Worm (Caenorhabditis elegans) whole organism, young adult: ENCODE results near the gene Y7A5A.10.

Experiments
- B0261.1 ChIP-seq: sonication (generic microtip); optimal IDR thresholded peaks from 2 replicates; lab custom pipeline; 2016; ENCODE audit warnings: mild to moderate bottlenecking, missing genetic modification characterization, moderate library complexity, missing compliant biosample characterization
- C06A6.2 ChIP-seq: fragments of 200-800 bp; sonication (Bioruptor generic); conservative IDR thresholded peaks from 2 replicates; pipeline ENCODE4 v1.3.6; 2022; ENCODE audit warnings: missing genetic modification characterization, missing compliant biosample characterization
- C17E4.6 ChIP-seq: fragments of 200-800 bp; sonication (Bioruptor generic); IDR thresholded peaks from 2 replicates; pipeline ENCODE4 v1.3.6; 2022; ENCODE audit warnings: missing genetic modification reagents, missing genetic modification characterization, missing compliant biosample characterization
- D2030.7 ChIP-seq: fragments of 200-800 bp; sonication (Bioruptor generic); IDR thresholded peaks from 2 replicates; pipeline ENCODE4 v1.3.6; 2022; ENCODE audit warnings: missing genetic modification reagents, missing genetic modification characterization, missing compliant biosample characterization
- F37B4.10 ChIP-seq: fragments of 200-800 bp; sonication (Bioruptor generic); IDR thresholded peaks from 2 replicates; pipeline ENCODE4 v1.3.6; 2022; ENCODE audit warnings: missing genetic modification characterization, missing compliant biosample characterization
- F49E8.2 ChIP-seq: sonication (generic microtip); optimal IDR thresholded peaks from 3 replicates; lab custom pipeline; 2017; ENCODE audit warnings: missing genetic modification characterization, mild to moderate bottlenecking, missing compliant biosample characterization, antibody characterized with exemption, moderate library complexity; ENCODE audit not compliant: insufficient read depth
- F57C9.4 ChIP-seq: sonication (generic microtip); optimal IDR thresholded peaks from 2 replicates; lab custom pipeline; 2017; ENCODE audit warnings: mild to moderate bottlenecking, missing genetic modification characterization, missing compliant biosample characterization
- K11D2.4 ChIP-seq: fragments of 200-800 bp; sonication (Bioruptor generic); IDR thresholded peaks from 2 replicates; pipeline ENCODE4 v1.3.6; 2022; ENCODE audit warnings: missing genetic modification reagents, missing genetic modification characterization, missing compliant biosample characterization
- Y95B8A.8 ChIP-seq: fragments of 200-800 bp; sonication (Bioruptor generic); IDR thresholded peaks from 2 replicates; pipeline ENCODE4 v1.3.6; 2022; ENCODE audit warnings: missing genetic modification reagents, missing genetic modification characterization, missing compliant biosample characterization
- akir-1 ChIP-seq: fragments of 200-800 bp; sonication (Bioruptor generic); optimal IDR thresholded peaks from 2 replicates; lab custom pipeline; 2018; ENCODE audit warnings: mild to moderate bottlenecking, missing genetic modification characterization, moderate library complexity, missing compliant biosample characterization
- ama-1 ChIP-seq, 3 experiments: fragments of 150-350 bp in 1 of 3; sonication (generic microtip) in 2 of 3; optimal IDR thresholded peaks; 2 replicates each; lab custom pipeline; 2014 to 2018; ENCODE audit warnings: missing biosample characterization in 2 of 3, missing genetic modification characterization in 2 of 3, missing genetic modification reagents in 2 of 3
- aptf-3 ChIP-seq: fragments of 200-800 bp; sonication (Bioruptor generic); IDR thresholded peaks from 2 replicates; pipeline ENCODE4 v1.3.6; 2022; ENCODE audit warnings: missing genetic modification characterization, missing compliant biosample characterization
- attf-3 ChIP-seq: fragments of 200-800 bp; sonication (Bioruptor generic); conservative IDR thresholded peaks from 2 replicates; pipeline ENCODE4 v1.3.6; 2022; ENCODE audit warnings: missing genetic modification reagents, missing genetic modification characterization, missing compliant biosample characterization
- attf-6 ChIP-seq: fragments of 200-800 bp; sonication (Bioruptor generic); IDR thresholded peaks from 2 replicates; pipeline ENCODE4 v1.3.6; 2022; ENCODE audit warnings: missing genetic modification reagents, missing genetic modification characterization, missing compliant biosample characterization
- bed-2 ChIP-seq: fragments of 200-800 bp; sonication (Bioruptor generic); IDR thresholded peaks from 2 replicates; pipeline ENCODE4 v1.3.6; 2022; ENCODE audit warnings: missing genetic modification reagents, missing genetic modification characterization, missing compliant biosample characterization
- ccch-3 ChIP-seq: fragments of 200-800 bp; sonication (Bioruptor generic); optimal IDR thresholded peaks from 2 replicates; lab custom pipeline; 2018; ENCODE audit warnings: mild to moderate bottlenecking, missing genetic modification characterization, missing compliant biosample characterization
- cebp-2 ChIP-seq: fragments of 200-800 bp; sonication (Bioruptor generic); IDR thresholded peaks from 2 replicates; pipeline ENCODE4 v1.3.6; 2022; ENCODE audit warnings: missing genetic modification characterization, missing compliant biosample characterization
- ceh-40 ChIP-seq: fragments of 200-800 bp; sonication (Bioruptor generic); IDR thresholded peaks from 2 replicates; pipeline ENCODE4 v1.3.6; 2022; ENCODE audit warnings: missing genetic modification characterization, missing compliant biosample characterization
- chd-7 ChIP-seq: sonication (generic microtip); optimal IDR thresholded peaks from 2 replicates; lab custom pipeline; 2016; ENCODE audit warnings: mild to moderate bottlenecking, missing genetic modification characterization, moderate library complexity, missing compliant biosample characterization
- dpl-1 ChIP-seq: fragments of 150-350 bp; optimal IDR thresholded peaks from 2 replicates; lab custom pipeline; 2014; ENCODE audit warnings: missing biosample characterization, missing genetic modification reagents, missing genetic modification characterization
- egl-18 ChIP-seq: fragments of 200-800 bp; sonication (Bioruptor generic); IDR thresholded peaks from 2 replicates; pipeline ENCODE4 v1.3.6; 2022; ENCODE audit warnings: missing genetic modification reagents, missing genetic modification characterization, missing compliant biosample characterization
- egl-44 ChIP-seq: fragments of 200-800 bp; sonication (Bioruptor generic); IDR thresholded peaks from 2 replicates; pipeline ENCODE4 v1.3.6; 2022; ENCODE audit warnings: missing genetic modification reagents, missing genetic modification characterization, missing compliant biosample characterization
- ekl-4 ChIP-seq: fragments of 200-800 bp; sonication (Bioruptor generic); IDR thresholded peaks from 2 replicates; pipeline ENCODE4 v1.3.6; 2022; ENCODE audit warnings: missing genetic modification reagents, missing genetic modification characterization, missing compliant biosample characterization
- hlh-26 ChIP-seq: fragments of 200-800 bp; sonication (Bioruptor generic); conservative IDR thresholded peaks from 2 replicates; pipeline ENCODE4 v1.3.6; 2022; ENCODE audit warnings: missing genetic modification reagents, missing genetic modification characterization, missing compliant biosample characterization
- hmg-1.2 ChIP-seq: fragments of 200-800 bp; sonication (Bioruptor generic); IDR thresholded peaks from 2 replicates; pipeline ENCODE4 v1.3.6; 2022; ENCODE audit warnings: missing genetic modification reagents, missing genetic modification characterization, missing compliant biosample characterization
- hmg-20 ChIP-seq: fragments of 200-800 bp; sonication (Bioruptor generic); IDR thresholded peaks from 2 replicates; pipeline ENCODE4 v1.3.6; 2022; ENCODE audit warnings: missing genetic modification reagents, missing genetic modification characterization, missing compliant biosample characterization
- hsf-1 ChIP-seq: fragments of 200-800 bp; sonication (Bioruptor generic); IDR thresholded peaks from 2 replicates; pipeline ENCODE4 v1.3.6; 2022; ENCODE audit warnings: missing genetic modification reagents, missing genetic modification characterization, missing compliant biosample characterization
- lag-1 ChIP-seq: fragments of 200-800 bp; sonication (Bioruptor generic); IDR thresholded peaks from 2 replicates; pipeline ENCODE4 v1.3.6; 2022; ENCODE audit warnings: missing genetic modification reagents, missing genetic modification characterization, missing compliant biosample characterization
- let-607 ChIP-seq, 2 experiments: fragments of 200-800 bp in 1 of 2; sonication (Bioruptor generic) in 1 of 2; sonication (generic microtip) in 1 of 2; optimal IDR thresholded peaks; 2 replicates each; lab custom pipeline; 2016 to 2018; ENCODE audit warnings: mild to moderate bottlenecking in 2 of 2, missing compliant biosample characterization in 2 of 2, missing genetic modification characterization in 2 of 2, moderate library complexity in 2 of 2, missing genotype in 1 of 2
- lsy-27 ChIP-seq: sonication (generic microtip); optimal IDR thresholded peaks from 2 replicates; lab custom pipeline; 2017; ENCODE audit warnings: missing genetic modification characterization, mild to moderate bottlenecking, missing compliant biosample characterization, antibody characterized with exemption, missing genotype, borderline replicate concordance; ENCODE audit not compliant: insufficient read depth
- madf-6 ChIP-seq: fragments of 200-800 bp; sonication (Bioruptor generic); IDR thresholded peaks from 2 replicates; pipeline ENCODE4 v1.3.6; 2022; ENCODE audit warnings: missing genetic modification reagents, missing genetic modification characterization, missing compliant biosample characterization
- madf-8 ChIP-seq: fragments of 200-800 bp; sonication (Bioruptor generic); conservative IDR thresholded peaks from 2 replicates; pipeline ENCODE4 v1.3.6; 2022; ENCODE audit warnings: missing genetic modification reagents, missing genetic modification characterization, missing compliant biosample characterization
- mes-4 ChIP-seq: sonication (generic microtip); optimal IDR thresholded peaks from 2 replicates; lab custom pipeline; 2016; ENCODE audit warnings: missing genotype, missing genetic modification characterization, missing compliant biosample characterization
- mxl-1 ChIP-seq: sonication (generic microtip); optimal IDR thresholded peaks from 2 replicates; lab custom pipeline; 2016; ENCODE audit warnings: missing genetic modification characterization, missing compliant biosample characterization
- nfyb-1 ChIP-seq: fragments of 200-800 bp; sonication (Bioruptor generic); IDR thresholded peaks from 2 replicates; pipeline ENCODE4 v1.3.6; 2022; ENCODE audit warnings: missing genetic modification reagents, missing genetic modification characterization, missing compliant biosample characterization
- nhr-179 ChIP-seq: sonication (generic microtip); optimal IDR thresholded peaks from 2 replicates; lab custom pipeline; 2016; ENCODE audit warnings: mild to moderate bottlenecking, missing genetic modification characterization, missing compliant biosample characterization
- nhr-27 ChIP-seq: fragments of 200-800 bp; sonication (Bioruptor generic); optimal IDR thresholded peaks from 2 replicates; lab custom pipeline; 2018; ENCODE audit warnings: mild to moderate bottlenecking, missing genetic modification characterization, moderate library complexity, missing compliant biosample characterization
- nhr-80 ChIP-seq: sonication (generic microtip); optimal IDR thresholded peaks from 2 replicates; lab custom pipeline; 2016; ENCODE audit warnings: missing genetic modification characterization, missing compliant biosample characterization
- repo-1 ChIP-seq: sonication (generic microtip); optimal IDR thresholded peaks from 2 replicates; lab custom pipeline; 2017; ENCODE audit warnings: mild to moderate bottlenecking, missing genetic modification characterization, missing compliant biosample characterization
- rpc-1 ChIP-seq, 2 experiments: fragments of 150-350 bp in 1 of 2; sonication (generic microtip) in 1 of 2; optimal IDR thresholded peaks; 2 replicates each; lab custom pipeline; 2014 to 2018; ENCODE audit warnings: missing biosample characterization in 1 of 2, missing genetic modification characterization in 1 of 2, missing genetic modification reagents in 1 of 2, missing genotype in 1 of 2
- snpc-1.1 ChIP-seq: sonication (generic microtip); optimal IDR thresholded peaks from 2 replicates; lab custom pipeline; 2017; ENCODE audit warnings: missing genetic modification characterization, mild to moderate bottlenecking, missing compliant biosample characterization, antibody characterized with exemption, moderate library complexity, missing genotype, missing genetic modification reagents; ENCODE audit not compliant: insufficient read depth
- somi-1 ChIP-seq: fragments of 200-800 bp; sonication (Bioruptor generic); optimal IDR thresholded peaks from 2 replicates; lab custom pipeline; 2018; ENCODE audit warnings: mild to moderate bottlenecking, missing genetic modification characterization, missing compliant biosample characterization
- sptf-2 ChIP-seq: fragments of 200-800 bp; sonication (Bioruptor generic); optimal IDR thresholded peaks from 2 replicates; lab custom pipeline; 2018; ENCODE audit warnings: mild to moderate bottlenecking, missing genetic modification characterization, missing compliant biosample characterization
- zim-3 ChIP-seq: sonication (generic microtip); optimal IDR thresholded peaks from 2 replicates; lab custom pipeline; 2017; ENCODE audit warnings: mild to moderate bottlenecking, missing genetic modification characterization, moderate library complexity, missing compliant biosample characterization
- ztf-22 ChIP-seq: fragments of 200-800 bp; sonication (Bioruptor generic); optimal IDR thresholded peaks from 2 replicates; lab custom pipeline; 2018; ENCODE audit warnings: mild to moderate bottlenecking, missing genetic modification characterization, moderate library complexity, missing compliant biosample characterization
- ztf-26 ChIP-seq: sonication (generic microtip); optimal IDR thresholded peaks from 2 replicates; lab custom pipeline; 2017; ENCODE audit warnings: missing genetic modification characterization, missing compliant biosample characterization

Y7A5A.10 gene

ce11 chrX:15838496-15838948, 43.6 kb upstream of the Y7A5A.10 start, which contains the start of gene acox-1.6:
Gene acox-1.6 (minus strand): TSS chrX:15838546.
- TF ChIP-seq nhr-80 (tag; lab: Kevin White, UChicago) = peak; percentile 69
- no peak for TF ChIP-seq egl-18 (GFP tag; lab: Robert Waterston, UW)

DNA sequence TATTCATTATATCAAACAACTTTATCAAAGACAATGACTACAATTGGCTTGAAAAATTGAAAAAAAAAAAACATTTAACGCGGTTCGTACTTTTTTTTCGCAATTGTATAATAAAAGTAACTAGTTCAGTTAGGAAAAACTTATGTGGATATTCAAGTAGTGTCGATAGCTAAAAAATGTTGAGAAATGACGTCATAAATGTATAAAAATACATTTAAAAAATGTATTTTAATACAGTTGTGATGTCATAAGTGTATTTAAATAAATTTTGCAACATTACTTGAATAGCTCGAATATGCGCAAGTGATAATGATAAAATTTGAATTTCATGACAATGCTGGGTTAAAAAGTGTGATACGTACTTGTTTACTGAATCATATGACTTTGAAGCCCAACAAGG, 36.7 kb upstream of the Y7A5A.10 start:
- TF ChIP-seq cebp-2 (GFP tag; lab: Robert Waterston, UW) (no peak), repo-1 (tag; lab: Kevin White, UChicago) (no peak), somi-1 (no peak), hsf-1 (GFP tag; lab: Robert Waterston, UW) (no peak), sptf-2 (GFP tag; lab: Kevin White, UChicago) (no peak), ama-1 (optimal IDR thresholded peaks at IDR 0.05; lab: Kevin White, UChicago) (no peak), ama-1 (GFP tag; optimal IDR thresholded peaks at IDR 0.05; lab: Kevin White, UChicago) (no peak), akir-1 (GFP tag; lab: Kevin White, UChicago) (no peak), C06A6.2 (GFP tag; lab: Robert Waterston, UW) (no peak), F49E8.2 (no peak), D2030.7 (no peak), C17E4.6 (no peak), attf-6 (GFP tag; lab: Robert Waterston, UW) (no peak), attf-3 (no peak), let-607 (tag; optimal IDR thresholded peaks at IDR 0.05; lab: Kevin White, UChicago) (no peak), F57C9.4 (no peak), F37B4.10 (GFP tag; lab: Robert Waterston, UW) (no peak), ztf-26 (tag; lab: Kevin White, UChicago) (no peak), zim-3 (tag; lab: Kevin White, UChicago) (no peak), ccch-3 (GFP tag; lab: Kevin White, UChicago) (no peak)

DNA sequence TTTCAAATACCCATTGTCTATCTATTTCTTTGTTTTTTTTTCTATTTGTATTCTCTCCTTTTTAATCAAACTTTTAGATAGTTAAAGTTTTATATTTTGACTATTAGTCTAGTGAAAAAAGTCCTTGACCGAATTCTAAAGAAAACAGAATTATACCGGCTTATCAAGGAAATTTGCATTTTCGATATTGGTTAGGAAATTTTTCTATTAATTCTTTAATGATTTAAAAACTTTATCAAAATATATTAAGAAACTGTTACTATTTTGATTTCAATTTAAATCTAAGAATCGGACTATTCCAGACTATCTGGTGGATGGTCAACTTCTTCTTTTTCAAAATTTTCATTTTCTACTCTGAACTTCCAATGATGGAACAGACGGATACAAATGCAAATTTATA, 33.2 kb upstream of the Y7A5A.10 start, which contains the start of gene Y7A5A.20:
Y7A5A.20 (plus strand) TSS at position 301 of the 400 bp plus-strand sequence.
- TF ChIP-seq B0261.1 (tag; lab: Kevin White, UChicago) (no peak), mes-4 (tag; lab: Kevin White, UChicago) (no peak), hlh-26 (no peak), mxl-1 (no peak), sptf-2 (GFP tag; lab: Kevin White, UChicago) (no peak), nhr-27 (no peak), aptf-3 (GFP tag; lab: Robert Waterston, UW) (no peak), bed-2 (no peak), K11D2.4 (no peak), egl-44 (no peak), nhr-179 (tag; lab: Kevin White, UChicago) (no peak), ekl-4 (GFP tag; lab: Robert Waterston, UW) (no peak), lag-1 (GFP tag; lab: Robert Waterston, UW) (no peak), rpc-1 (optimal IDR thresholded peaks at IDR 0.05; lab: Kevin White, UChicago) (no peak), rpc-1 (tag; optimal IDR thresholded peaks at IDR 0.05; lab: Kevin White, UChicago) (no peak)

ce11 chrX:15826866-15827265, 32.0 kb upstream of the Y7A5A.10 start, which contains the start of gene Y7A5A.9:
Gene Y7A5A.9 (plus strand): TSS chrX:15827166.
- TF ChIP-seq hmg-20 (GFP tag; lab: Robert Waterston, UW) (no peak), Y95B8A.8 (GFP tag; lab: Robert Waterston, UW) (no peak), chd-7 (tag; lab: Kevin White, UChicago) (no peak), ceh-40 (GFP tag; lab: Robert Waterston, UW) (no peak), lsy-27 (tag; lab: Kevin White, UChicago) (no peak), dpl-1 (GFP tag; lab: Kevin White, UChicago) (no peak), madf-6 (no peak), attf-3 (no peak), nfyb-1 (no peak), snpc-1.1 (tag; lab: Kevin White, UChicago) (no peak), mes-4 (tag; lab: Kevin White, UChicago) (no peak), ztf-22 (GFP tag; lab: Kevin White, UChicago) (no peak), madf-8 (no peak), hmg-1.2 (no peak)
